Fruit fly (Drosophila melanogaster) whole organism, embryonic: ENCODE measurements around the gene CG4293.

Experiments
- Asciz ChIP-seq: fragments of 200-800 bp; sonication (Bioruptor generic); optimal IDR thresholded peaks from 2 replicates; lab custom pipeline; 2017; ENCODE audit warnings: missing biosample characterization, mild to moderate bottlenecking, missing genetic modification characterization, missing genetic modification reagents
- CG10462 ChIP-seq: fragments of 200-800 bp; sonication (Bioruptor generic); optimal IDR thresholded peaks from 2 replicates; lab custom pipeline; 2016; ENCODE audit warnings: missing biosample characterization, missing genetic modification characterization
- CG12155 ChIP-seq: fragments of 200-800 bp; sonication (Bioruptor generic); optimal IDR thresholded peaks from 3 replicates; lab custom pipeline; 2016; ENCODE audit warnings: missing biosample characterization, missing genetic modification characterization
- CG12236 ChIP-seq: fragments of 200-800 bp; sonication (Bioruptor generic); optimal IDR thresholded peaks from 2 replicates; lab custom pipeline; 2016; ENCODE audit warnings: missing biosample characterization, missing genetic modification characterization
- CG13296 ChIP-seq: fragments of 200-800 bp; sonication (Bioruptor generic); optimal IDR thresholded peaks from 3 replicates; lab custom pipeline; 2018; ENCODE audit warnings: missing biosample characterization, mild to moderate bottlenecking, missing genetic modification characterization
- CG14965 ChIP-seq: fragments of 200-800 bp; sonication (Bioruptor generic); optimal IDR thresholded peaks from 2 replicates; lab custom pipeline; 2016; ENCODE audit warnings: missing biosample characterization, missing genetic modification characterization, borderline replicate concordance
- CG15073 ChIP-seq: fragments of 200-800 bp; sonication (Bioruptor generic); optimal IDR thresholded peaks from 2 replicates; lab custom pipeline; 2016; ENCODE audit warnings: missing biosample characterization, missing genetic modification characterization
- CG1529 ChIP-seq: fragments of 200-800 bp; sonication (Bioruptor generic); optimal IDR thresholded peaks from 3 replicates; lab custom pipeline; 2018; ENCODE audit warnings: missing biosample characterization, missing genetic modification characterization
- CG15514 ChIP-seq: fragments of 200-800 bp; sonication (Bioruptor generic); optimal IDR thresholded peaks from 3 replicates; lab custom pipeline; 2017; ENCODE audit warnings: missing biosample characterization, missing genetic modification characterization, mild to moderate bottlenecking, moderate library complexity, missing genetic modification reagents
- CG17328 ChIP-seq: fragments of 200-800 bp; sonication (Bioruptor generic); IDR thresholded peaks from 2 replicates; pipeline ENCODE4 v1.3.6; 2022; ENCODE audit warnings: missing biosample characterization, missing genetic modification characterization
- CG17568 ChIP-seq: fragments of 200-800 bp; sonication (Bioruptor generic); optimal IDR thresholded peaks from 2 replicates; lab custom pipeline; 2018; ENCODE audit warnings: missing biosample characterization, mild to moderate bottlenecking, missing genetic modification characterization, moderate library complexity
- CG2129 ChIP-seq: fragments of 200-800 bp; sonication (Bioruptor generic); IDR thresholded peaks from 2 replicates; pipeline ENCODE4 v1.3.6; 2022; ENCODE audit warnings: missing biosample characterization, missing genetic modification characterization; ENCODE audit not compliant: partially characterized antibody
- CG2712 ChIP-seq: fragments of 200-800 bp; optimal IDR thresholded peaks from 3 replicates; lab custom pipeline; 2019; ENCODE audit warnings: missing biosample characterization, mild to moderate bottlenecking, missing genetic modification characterization, moderate library complexity
- CG2875 ChIP-seq: fragments of 200-800 bp; sonication (Bioruptor generic); optimal IDR thresholded peaks from 2 replicates; lab custom pipeline; 2017; ENCODE audit warnings: missing biosample characterization, mild to moderate bottlenecking, missing genetic modification characterization, missing genetic modification reagents
- CG32532 ChIP-seq: fragments of 200-800 bp; sonication (Bioruptor generic); IDR thresholded peaks from 2 replicates; pipeline ENCODE4 v1.3.6; 2022; ENCODE audit warnings: missing biosample characterization, missing genetic modification characterization
- CG3281 ChIP-seq: fragments of 200-800 bp; sonication (Bioruptor generic); optimal IDR thresholded peaks from 3 replicates; lab custom pipeline; 2017; ENCODE audit warnings: missing biosample characterization, mild to moderate bottlenecking, missing genetic modification characterization
- CG3995 ChIP-seq: fragments of 200-800 bp; sonication (Bioruptor generic); optimal IDR thresholded peaks from 3 replicates; lab custom pipeline; 2016; ENCODE audit warnings: missing biosample characterization, missing genetic modification characterization
- CG4282 ChIP-seq: fragments of 200-800 bp; sonication (Bioruptor generic); optimal IDR thresholded peaks from 2 replicates; lab custom pipeline; 2016; ENCODE audit warnings: missing biosample characterization, missing genetic modification characterization
- CG4730 ChIP-seq: fragments of 200-800 bp; sonication (Bioruptor generic); IDR thresholded peaks from 2 replicates; pipeline ENCODE4 v1.3.6; 2022; ENCODE audit warnings: missing biosample characterization, missing genetic modification characterization
- CG5953 ChIP-seq: fragments of 200-800 bp; sonication (Bioruptor generic); IDR thresholded peaks from 2 replicates; pipeline ENCODE4 v1.3.6; 2022; ENCODE audit warnings: missing biosample characterization, missing genetic modification characterization
- CG8924 ChIP-seq: fragments of 200-800 bp; optimal IDR thresholded peaks from 3 replicates; lab custom pipeline; 2019; ENCODE audit warnings: missing biosample characterization, mild to moderate bottlenecking, missing genetic modification characterization, moderate library complexity
- CrebB ChIP-seq: fragments of 200-800 bp; sonication (Bioruptor generic); optimal IDR thresholded peaks from 3 replicates; lab custom pipeline; 2018; ENCODE audit warnings: missing biosample characterization, mild to moderate bottlenecking, missing genetic modification characterization
- GATAe ChIP-seq: fragments of 200-800 bp; sonication (Bioruptor generic); conservative IDR thresholded peaks from 2 replicates; pipeline ENCODE4 v1.3.6; 2022; ENCODE audit warnings: missing biosample characterization, missing genetic modification characterization
- Hmr ChIP-seq: fragments of 200-800 bp; sonication (Bioruptor generic); optimal IDR thresholded peaks from 3 replicates; lab custom pipeline; 2017; ENCODE audit warnings: mild to moderate bottlenecking, missing biosample characterization, missing genetic modification reagents, missing genetic modification characterization
- Hr51 ChIP-seq, 2 experiments: fragments of 200-800 bp; sonication (Bioruptor generic); optimal IDR thresholded peaks; 2 replicates in 1 of 2; 3 replicates in 1 of 2; lab custom pipeline; 2016 to 2018; ENCODE audit warnings: missing biosample characterization in 2 of 2, missing genetic modification characterization in 2 of 2, mild to moderate bottlenecking in 1 of 2, moderate library complexity in 1 of 2
- Kr ChIP-seq: fragments of 200-800 bp; sonication (Bioruptor generic); optimal IDR thresholded peaks from 2 replicates; lab custom pipeline; 2017; ENCODE audit warnings: missing biosample characterization, mild to moderate bottlenecking, missing genetic modification characterization
- Lpt ChIP-seq: fragments of >200 bp; optimal IDR thresholded peaks from 2 replicates; lab custom pipeline; 2018; ENCODE audit warnings: missing biosample characterization, missing genetic modification characterization
- MTF-1 ChIP-seq: fragments of 200-800 bp; sonication (Bioruptor generic); optimal IDR thresholded peaks from 2 replicates; lab custom pipeline; 2018; ENCODE audit warnings: missing biosample characterization, mild to moderate bottlenecking, missing genetic modification characterization, borderline replicate concordance
- NFAT ChIP-seq: fragments of 200-800 bp; sonication (Bioruptor generic); IDR thresholded peaks from 2 replicates; pipeline ENCODE4 v1.3.6; 2022; ENCODE audit warnings: missing biosample characterization, missing genetic modification characterization
- Oaz ChIP-seq: fragments of 200-800 bp; sonication (Bioruptor generic); IDR thresholded peaks from 2 replicates; pipeline ENCODE4 v1.3.6; 2022; ENCODE audit warnings: missing biosample characterization, missing genetic modification characterization
- Taf1 ChIP-seq: fragments of 200-800 bp; sonication (Bioruptor generic); IDR thresholded peaks from 2 replicates; pipeline ENCODE4 v1.3.6; 2022; ENCODE audit warnings: missing biosample characterization, missing genetic modification characterization
- bbx ChIP-seq: fragments of 200-800 bp; sonication (Bioruptor generic); IDR thresholded peaks from 2 replicates; pipeline ENCODE4 v1.3.6; 2022; ENCODE audit warnings: missing biosample characterization, missing genetic modification characterization; ENCODE audit not compliant: partially characterized antibody
- bcd ChIP-seq: fragments of 200-800 bp; sonication (Bioruptor generic); optimal IDR thresholded peaks from 2 replicates; lab custom pipeline; 2017; ENCODE audit warnings: missing biosample characterization, mild to moderate bottlenecking, missing genetic modification characterization
- chinmo ChIP-seq: fragments of 200-800 bp; sonication (Bioruptor generic); IDR thresholded peaks from 4 replicates; pipeline ENCODE4 v1.3.6; 2022; ENCODE audit warnings: missing biosample characterization, missing genetic modification characterization; ENCODE audit not compliant: partially characterized antibody
- chm ChIP-seq: fragments of 200-800 bp; sonication (Bioruptor generic); IDR thresholded peaks from 2 replicates; pipeline ENCODE4 v1.3.6; 2022; ENCODE audit warnings: missing biosample characterization, missing genetic modification characterization
- gcm ChIP-seq: fragments of 200-800 bp; sonication (Bioruptor generic); optimal IDR thresholded peaks from 2 replicates; lab custom pipeline; 2019; ENCODE audit warnings: missing biosample characterization, mild to moderate bottlenecking, missing genetic modification characterization, moderate library complexity
- hkb ChIP-seq, 2 experiments: fragments of 200-800 bp in 1 of 2; fragments of >200 bp in 1 of 2; sonication (Bioruptor generic) in 1 of 2; IDR thresholded peaks in 1 of 2; optimal IDR thresholded peaks in 1 of 2; 2 replicates each; pipeline versions ENCODE4 v1.3.6 to Lab custom; 2017 to 2022; ENCODE audit warnings: missing biosample characterization in 1 of 2, missing genetic modification characterization in 1 of 2
- nerfin-1 ChIP-seq: fragments of 200-800 bp; sonication (Bioruptor generic); optimal IDR thresholded peaks from 3 replicates; lab custom pipeline; 2019; ENCODE audit warnings: missing biosample characterization, mild to moderate bottlenecking, missing genetic modification characterization, moderate library complexity
- otp ChIP-seq: fragments of 200-800 bp; sonication (Bioruptor generic); IDR thresholded peaks from 3 replicates; pipeline ENCODE4, ENCODE4 v1.3.6; 2022; ENCODE audit warnings: missing biosample characterization, missing genetic modification characterization
- pho ChIP-seq: fragments of 200-800 bp; sonication (Bioruptor generic); optimal IDR thresholded peaks from 2 replicates; lab custom pipeline; 2016; ENCODE audit warnings: missing biosample characterization, missing genetic modification characterization
- run ChIP-seq: fragments of 200-800 bp; sonication (Bioruptor generic); optimal IDR thresholded peaks from 3 replicates; lab custom pipeline; 2018; ENCODE audit warnings: missing biosample characterization, mild to moderate bottlenecking, missing genetic modification characterization
- sc ChIP-seq, 3 experiments: fragments of >200 bp in 2 of 3; fragments of 200-800 bp in 1 of 3; sonication (Bioruptor generic) in 1 of 3; optimal IDR thresholded peaks; 2 replicates in 2 of 3; 3 replicates in 1 of 3; lab custom pipeline; 2017; ENCODE audit warnings: mild to moderate bottlenecking in 1 of 3, missing biosample characterization in 1 of 3, missing genetic modification characterization in 1 of 3, missing genetic modification reagents in 1 of 3
- sd ChIP-seq: fragments of 200-800 bp; sonication (Bioruptor generic); optimal IDR thresholded peaks from 3 replicates; lab custom pipeline; 2018; ENCODE audit warnings: missing biosample characterization, mild to moderate bottlenecking, missing genetic modification characterization, moderate library complexity
- slou ChIP-seq: fragments of 200-800 bp; sonication (Bioruptor generic); optimal IDR thresholded peaks from 3 replicates; lab custom pipeline; 2016; ENCODE audit warnings: missing biosample characterization, missing genetic modification characterization
- sob ChIP-seq: fragments of 200-800 bp; sonication (Bioruptor generic); IDR thresholded peaks from 2 replicates; pipeline ENCODE4 v1.3.6; 2022; ENCODE audit warnings: missing biosample characterization, missing genetic modification characterization
- tup ChIP-seq: fragments of 200-800 bp; sonication (Bioruptor generic); optimal IDR thresholded peaks from 2 replicates; lab custom pipeline; 2016; ENCODE audit warnings: missing biosample characterization, mild to moderate bottlenecking, missing genetic modification characterization, moderate library complexity
- wek ChIP-seq: fragments of 200-800 bp; sonication (Bioruptor generic); optimal IDR thresholded peaks from 3 replicates; lab custom pipeline; 2018; ENCODE audit warnings: missing biosample characterization, mild to moderate bottlenecking, missing genetic modification characterization, moderate library complexity

The CG4293 gene

dm6 chrX:493445-494190, 36.5 kb downstream of the CG4293 start, which contains the start of gene CG17896 (continued):
- TF ChIP-seq run (tag; lab: Kevin White, UChicago) (peak; percentile 91), Taf1 (GFP tag; lab: Robert Waterston, UW) (peak; percentile 99), Hmr (peak; percentile 99), CG13296 (GFP tag; lab: Kevin White, UChicago) (peak; percentile 97), otp (peak; percentile 96), CG15514 (GFP tag; lab: Kevin White, UChicago) (peak; percentile 94), slou (GFP tag; lab: Kevin White, UChicago) (peak; percentile 97), CG14965 (GFP tag; lab: Kevin White, UChicago) (peak; percentile 90), chinmo (GFP tag; lab: Robert Waterston, UW) (0 out of 4 replicates have a peak, but pooled peaks have one; percentile 62), pho (GFP tag; lab: Kevin White, UChicago) (peak; percentile 99), bcd (GFP tag; lab: Kevin White, UChicago) (peak; percentile 98), CG12236 (GFP tag; lab: Kevin White, UChicago) (peak; percentile 93), nerfin-1 (peak; percentile 85), hkb (optimal IDR thresholded peaks at IDR 0.05; lab: Kevin White, UChicago) (no peak), hkb (GFP tag; IDR thresholded peaks at IDR 0.05; lab: Robert Waterston, UW) (peak; percentile 97), Oaz (peak; percentile 96), CG5953 (GFP tag; lab: Robert Waterston, UW) (peak; percentile 93), NFAT (GFP tag; lab: Robert Waterston, UW) (peak; percentile 99), Lpt (GFP tag; lab: Kevin White, UChicago) (no peak), CG15073 (GFP tag; lab: Kevin White, UChicago) (peak; percentile 81), Asciz (GFP tag; lab: Kevin White, UChicago) (peak; percentile 88), sob (GFP tag; lab: Robert Waterston, UW) (peak; percentile 99), Hr51 (GFP tag; optimal IDR thresholded peaks at IDR 0.05; lab: Kevin White, UChicago) (peak; percentile 96 to 98), CG4282 (GFP tag; lab: Kevin White, UChicago) (peak; percentile 96), CG10462 (peak; percentile 93), CG3995 (GFP tag; lab: Kevin White, UChicago) (peak; percentile 85), CG8924 (tag; lab: Kevin White, UChicago) (peak; percentile 98), CG17568 (GFP tag; lab: Kevin White, UChicago) (no peak), wek (GFP tag; lab: Kevin White, UChicago) (peak; percentile 84), tup (GFP tag; lab: Kevin White, UChicago) (peak; percentile 96), CG1529 (GFP tag; lab: Kevin White, UChicago) (peak; percentile 89), sd (tag; lab: Kevin White, UChicago) (peak; percentile 95), CG17328 (GFP tag; lab: Robert Waterston, UW) (peak; percentile 96), sc (optimal IDR thresholded peaks at IDR 0.05; lab: Kevin White, UChicago) (no peak), sc (GFP tag; optimal IDR thresholded peaks at IDR 0.05; lab: Kevin White, UChicago) (peak; percentile 79), CG2712 (tag; lab: Kevin White, UChicago) (peak; percentile 95), CG32532 (GFP tag; lab: Robert Waterston, UW) (peak; percentile 100), CrebB (tag; lab: Kevin White, UChicago) (peak; percentile 99), gcm (peak; percentile 91), CG4730 (peak; percentile 97), CG2875 (GFP tag; lab: Kevin White, UChicago) (peak; percentile 91), CG3281 (GFP tag; lab: Kevin White, UChicago) (peak; percentile 98), CG12155 (GFP tag; lab: Kevin White, UChicago) (peak; percentile 98), GATAe (GFP tag; lab: Robert Waterston, UW) (peak; percentile 97), chm (GFP tag; lab: Robert Waterston, UW) (peak; percentile 96), bbx (no peak), Kr (GFP tag; lab: Kevin White, UChicago) (no peak), CG2129 (GFP tag; lab: Robert Waterston, UW) (no peak), MTF-1 (GFP tag; lab: Kevin White, UChicago) (peak; percentile 90)
